Worm (Caenorhabditis elegans) whole organism, young adult: ENCODE measurements around the gene T26G10.1.

Source experiments
- F10E7.11 ChIP-seq: sonication (generic microtip); optimal IDR thresholded peaks from 2 replicates; lab custom pipeline; 2017; ENCODE audit warnings: mild to moderate bottlenecking, missing genetic modification characterization, moderate library complexity, missing compliant biosample characterization
- F22D6.2 ChIP-seq: sonication (generic microtip); optimal IDR thresholded peaks from 2 replicates; lab custom pipeline; 2016; ENCODE audit warnings: mild to moderate bottlenecking, missing genetic modification characterization, missing compliant biosample characterization
- F23B12.7 ChIP-seq: sonication (generic microtip); optimal IDR thresholded peaks from 2 replicates; lab custom pipeline; 2017; ENCODE audit warnings: missing genetic modification characterization, mild to moderate bottlenecking, missing compliant biosample characterization, antibody characterized with exemption, moderate library complexity; ENCODE audit not compliant: insufficient read depth
- F37B4.10 ChIP-seq: fragments of 200-800 bp; sonication (Bioruptor generic); IDR thresholded peaks from 2 replicates; pipeline ENCODE4 v1.3.6; 2022; ENCODE audit warnings: missing genetic modification characterization, missing compliant biosample characterization
- F39B2.1 ChIP-seq: fragments of 200-800 bp; sonication (Bioruptor generic); IDR thresholded peaks from 2 replicates; pipeline ENCODE4 v1.3.6; 2022; ENCODE audit warnings: missing genetic modification reagents, missing genetic modification characterization, missing compliant biosample characterization
- F49E8.2 ChIP-seq: sonication (generic microtip); optimal IDR thresholded peaks from 3 replicates; lab custom pipeline; 2017; ENCODE audit warnings: missing genetic modification characterization, mild to moderate bottlenecking, missing compliant biosample characterization, antibody characterized with exemption, moderate library complexity; ENCODE audit not compliant: insufficient read depth
- F55B11.4 ChIP-seq: sonication (generic microtip); optimal IDR thresholded peaks from 2 replicates; lab custom pipeline; 2016; ENCODE audit warnings: missing compliant biosample characterization, missing genetic modification characterization, borderline replicate concordance; ENCODE audit not compliant: insufficient read depth
- T26A5.8 ChIP-seq: sonication (generic microtip); optimal IDR thresholded peaks from 2 replicates; lab custom pipeline; 2016; ENCODE audit warnings: missing genetic modification characterization, missing compliant biosample characterization
- Y56A3A.18 ChIP-seq: fragments of 200-800 bp; sonication (Bioruptor generic); IDR thresholded peaks from 2 replicates; pipeline ENCODE4 v1.3.6; 2022; ENCODE audit warnings: missing genetic modification reagents, missing genetic modification characterization, missing compliant biosample characterization
- aptf-2 ChIP-seq: fragments of 200-800 bp; sonication (Bioruptor generic); conservative IDR thresholded peaks from 2 replicates; pipeline ENCODE4 v1.3.6; 2022; ENCODE audit warnings: missing genetic modification reagents, missing genetic modification characterization, missing compliant biosample characterization
- aptf-3 ChIP-seq: fragments of 200-800 bp; sonication (Bioruptor generic); IDR thresholded peaks from 2 replicates; pipeline ENCODE4 v1.3.6; 2022; ENCODE audit warnings: missing genetic modification characterization, missing compliant biosample characterization
- attf-3 ChIP-seq: fragments of 200-800 bp; sonication (Bioruptor generic); conservative IDR thresholded peaks from 2 replicates; pipeline ENCODE4 v1.3.6; 2022; ENCODE audit warnings: missing genetic modification reagents, missing genetic modification characterization, missing compliant biosample characterization
- bed-2 ChIP-seq: fragments of 200-800 bp; sonication (Bioruptor generic); IDR thresholded peaks from 2 replicates; pipeline ENCODE4 v1.3.6; 2022; ENCODE audit warnings: missing genetic modification reagents, missing genetic modification characterization, missing compliant biosample characterization
- ccch-3 ChIP-seq: fragments of 200-800 bp; sonication (Bioruptor generic); optimal IDR thresholded peaks from 2 replicates; lab custom pipeline; 2018; ENCODE audit warnings: mild to moderate bottlenecking, missing genetic modification characterization, missing compliant biosample characterization
- ceh-100 ChIP-seq: fragments of 200-800 bp; sonication (Bioruptor generic); IDR thresholded peaks from 2 replicates; pipeline ENCODE4 v1.3.6; 2022; ENCODE audit warnings: missing genetic modification reagents, missing genetic modification characterization, missing compliant biosample characterization
- ceh-79 ChIP-seq: sonication (generic microtip); optimal IDR thresholded peaks from 2 replicates; lab custom pipeline; 2017; ENCODE audit warnings: mild to moderate bottlenecking, missing genetic modification characterization, missing compliant biosample characterization
- ceh-91 ChIP-seq: fragments of 200-800 bp; sonication (Bioruptor generic); IDR thresholded peaks from 2 replicates; pipeline ENCODE4 v1.3.6; 2022; ENCODE audit warnings: missing genetic modification reagents, missing genetic modification characterization, missing compliant biosample characterization
- chd-7 ChIP-seq: sonication (generic microtip); optimal IDR thresholded peaks from 2 replicates; lab custom pipeline; 2016; ENCODE audit warnings: mild to moderate bottlenecking, missing genetic modification characterization, moderate library complexity, missing compliant biosample characterization
- dox-1 ChIP-seq: fragments of 200-800 bp; sonication (Bioruptor generic); IDR thresholded peaks from 2 replicates; pipeline ENCODE4 v1.3.6; 2022; ENCODE audit warnings: missing genetic modification reagents, missing genetic modification characterization, missing compliant biosample characterization
- dpl-1 ChIP-seq: fragments of 150-350 bp; optimal IDR thresholded peaks from 2 replicates; lab custom pipeline; 2014; ENCODE audit warnings: missing biosample characterization, missing genetic modification reagents, missing genetic modification characterization
- egl-44 ChIP-seq: fragments of 200-800 bp; sonication (Bioruptor generic); IDR thresholded peaks from 2 replicates; pipeline ENCODE4 v1.3.6; 2022; ENCODE audit warnings: missing genetic modification reagents, missing genetic modification characterization, missing compliant biosample characterization
- egrh-3 ChIP-seq: fragments of 200-800 bp; sonication (Bioruptor generic); IDR thresholded peaks from 2 replicates; pipeline ENCODE4 v1.3.6; 2022; ENCODE audit warnings: missing genetic modification reagents, missing genetic modification characterization, missing compliant biosample characterization
- ekl-4 ChIP-seq: fragments of 200-800 bp; sonication (Bioruptor generic); IDR thresholded peaks from 2 replicates; pipeline ENCODE4 v1.3.6; 2022; ENCODE audit warnings: missing genetic modification reagents, missing genetic modification characterization, missing compliant biosample characterization
- hlh-26 ChIP-seq: fragments of 200-800 bp; sonication (Bioruptor generic); conservative IDR thresholded peaks from 2 replicates; pipeline ENCODE4 v1.3.6; 2022; ENCODE audit warnings: missing genetic modification reagents, missing genetic modification characterization, missing compliant biosample characterization
- hmg-20 ChIP-seq: fragments of 200-800 bp; sonication (Bioruptor generic); IDR thresholded peaks from 2 replicates; pipeline ENCODE4 v1.3.6; 2022; ENCODE audit warnings: missing genetic modification reagents, missing genetic modification characterization, missing compliant biosample characterization
- lag-1 ChIP-seq: fragments of 200-800 bp; sonication (Bioruptor generic); IDR thresholded peaks from 2 replicates; pipeline ENCODE4 v1.3.6; 2022; ENCODE audit warnings: missing genetic modification reagents, missing genetic modification characterization, missing compliant biosample characterization
- let-607 ChIP-seq, 2 experiments: fragments of 200-800 bp in 1 of 2; sonication (Bioruptor generic) in 1 of 2; sonication (generic microtip) in 1 of 2; optimal IDR thresholded peaks; 2 replicates each; lab custom pipeline; 2016 to 2018; ENCODE audit warnings: mild to moderate bottlenecking in 2 of 2, missing compliant biosample characterization in 2 of 2, missing genetic modification characterization in 2 of 2, moderate library complexity in 2 of 2, missing genotype in 1 of 2
- lin-26 ChIP-seq: fragments of 200-800 bp; sonication (Bioruptor generic); IDR thresholded peaks from 2 replicates; pipeline ENCODE4 v1.3.6; 2022; ENCODE audit warnings: missing genetic modification reagents, missing genetic modification characterization, missing compliant biosample characterization
- lin-35 ChIP-seq, 3 experiments: fragments of 150-350 bp in 2 of 3; sonication (generic microtip) in 1 of 3; optimal IDR thresholded peaks; 2 replicates each; lab custom pipeline; 2014 to 2018; ENCODE audit warnings: missing biosample characterization in 3 of 3, missing genetic modification characterization in 3 of 3, missing genetic modification reagents in 3 of 3
- lsl-1 ChIP-seq: fragments of 200-800 bp; sonication (Bioruptor generic); optimal IDR thresholded peaks from 2 replicates; lab custom pipeline; 2018; ENCODE audit warnings: mild to moderate bottlenecking, missing genetic modification characterization, moderate library complexity, missing compliant biosample characterization
- madf-10 ChIP-seq: sonication (generic microtip); optimal IDR thresholded peaks from 2 replicates; lab custom pipeline; 2016; ENCODE audit warnings: mild to moderate bottlenecking, missing genetic modification characterization, missing compliant biosample characterization
- madf-3 ChIP-seq: fragments of 200-800 bp; sonication (Bioruptor generic); IDR thresholded peaks from 2 replicates; pipeline ENCODE4 v1.3.6; 2022; ENCODE audit warnings: missing genetic modification reagents, missing genetic modification characterization, missing compliant biosample characterization
- nfya-1 ChIP-seq: sonication (generic microtip); optimal IDR thresholded peaks from 2 replicates; lab custom pipeline; 2017; ENCODE audit warnings: antibody characterized with exemption, missing compliant biosample characterization, missing genetic modification characterization, borderline replicate concordance; ENCODE audit not compliant: insufficient read depth
- nfya-2 ChIP-seq: fragments of 200-800 bp; sonication (Bioruptor generic); IDR thresholded peaks from 2 replicates; pipeline ENCODE4 v1.3.6; 2022; ENCODE audit warnings: missing genetic modification reagents, missing genetic modification characterization, missing compliant biosample characterization
- repo-1 ChIP-seq: sonication (generic microtip); optimal IDR thresholded peaks from 2 replicates; lab custom pipeline; 2017; ENCODE audit warnings: mild to moderate bottlenecking, missing genetic modification characterization, missing compliant biosample characterization
- sdz-38 ChIP-seq: sonication (generic microtip); optimal IDR thresholded peaks from 2 replicates; lab custom pipeline; 2016; ENCODE audit warnings: missing genotype, missing genetic modification characterization, missing compliant biosample characterization
- sea-2 ChIP-seq: fragments of 200-800 bp; sonication (Bioruptor generic); IDR thresholded peaks from 2 replicates; pipeline ENCODE4 v1.3.6; 2022; ENCODE audit warnings: missing genetic modification characterization, missing compliant biosample characterization
- snpc-1.3 ChIP-seq: sonication (generic microtip); optimal IDR thresholded peaks from 2 replicates; lab custom pipeline; 2017; ENCODE audit warnings: missing genetic modification characterization, mild to moderate bottlenecking, missing compliant biosample characterization, antibody characterized with exemption, moderate library complexity, missing genotype, missing genetic modification reagents; ENCODE audit not compliant: insufficient read depth
- somi-1 ChIP-seq: fragments of 200-800 bp; sonication (Bioruptor generic); optimal IDR thresholded peaks from 2 replicates; lab custom pipeline; 2018; ENCODE audit warnings: mild to moderate bottlenecking, missing genetic modification characterization, missing compliant biosample characterization
- tbp1 ChIP-seq: fragments of 200-800 bp; sonication (Bioruptor generic); optimal IDR thresholded peaks from 2 replicates; lab custom pipeline; 2018; ENCODE audit warnings: mild to moderate bottlenecking, missing genetic modification characterization, missing compliant biosample characterization
- unc-62 ChIP-seq: fragments of 150-350 bp; optimal IDR thresholded peaks from 2 replicates; lab custom pipeline; 2014; ENCODE audit warnings: missing biosample characterization, missing genetic modification reagents, missing genetic modification characterization
- zim-3 ChIP-seq: sonication (generic microtip); optimal IDR thresholded peaks from 2 replicates; lab custom pipeline; 2017; ENCODE audit warnings: mild to moderate bottlenecking, missing genetic modification characterization, moderate library complexity, missing compliant biosample characterization
- ztf-22 ChIP-seq: fragments of 200-800 bp; sonication (Bioruptor generic); optimal IDR thresholded peaks from 2 replicates; lab custom pipeline; 2018; ENCODE audit warnings: mild to moderate bottlenecking, missing genetic modification characterization, moderate library complexity, missing compliant biosample characterization
- ztf-28 ChIP-seq: fragments of 200-800 bp; sonication (Bioruptor generic); IDR thresholded peaks from 2 replicates; pipeline ENCODE4 v1.3.6; 2022; ENCODE audit warnings: missing genetic modification reagents, missing genetic modification characterization, missing compliant biosample characterization

The T26G10.1 gene

DNA sequence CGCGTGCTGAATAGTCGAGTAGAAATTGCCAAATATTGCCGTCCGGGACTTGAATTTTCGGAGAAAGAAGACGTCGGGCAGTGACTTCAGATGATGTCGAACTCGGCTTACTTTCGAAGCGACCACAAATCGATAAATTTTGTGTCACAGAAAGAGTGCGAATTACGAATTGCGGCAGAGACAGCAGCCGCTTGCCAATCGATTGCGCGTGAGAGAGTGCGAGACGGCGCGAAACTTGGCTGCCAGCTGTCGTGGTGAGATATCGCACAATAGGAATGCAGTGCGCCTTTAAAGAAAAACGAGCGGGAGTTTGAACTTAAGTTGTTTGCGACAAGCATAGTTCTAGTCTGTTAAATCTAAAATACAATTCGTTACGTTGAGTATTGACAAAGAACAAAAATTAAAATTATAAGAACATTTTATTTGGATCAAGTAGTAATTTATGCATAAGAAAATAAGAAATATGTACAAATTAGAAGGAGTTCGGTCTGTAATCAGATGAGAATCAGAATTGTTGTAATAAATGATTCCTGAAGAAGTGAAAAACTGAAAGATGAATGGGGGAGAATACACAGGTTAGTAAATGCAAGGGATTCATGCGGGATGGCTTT is 37.1 kb upstream of the T26G10.1 start, which contains the start of gene pir-2 (continued):
- TF ChIP-seq F39B2.1 (no peak), chd-7 (tag; lab: Kevin White, UChicago) (no peak), F10E7.11 (no peak), madf-10 (tag; lab: Kevin White, UChicago) (no peak), ekl-4 (GFP tag; lab: Robert Waterston, UW) (peak; percentile 62), ztf-28 (0 out of 2 replicates have a peak, but pooled peaks have one; percentile 52), snpc-1.3 (tag; lab: Kevin White, UChicago) (no peak), lin-35 (GFP tag; optimal IDR thresholded peaks at IDR 0.05; lab: Kevin White, UChicago) (peak; percentile 3 to 89 (median 19)), egl-44 (GFP tag; lab: Robert Waterston, UW) (no peak), aptf-2 (GFP tag; lab: Robert Waterston, UW) (0 out of 2 replicates have a peak, but pooled peaks have one; percentile 36), unc-62 (GFP tag; lab: Kevin White, UChicago) (no peak), nfya-1 (no peak), ztf-22 (GFP tag; lab: Kevin White, UChicago) (no peak), zim-3 (no peak), aptf-3 (no peak), F23B12.7 (tag; lab: Kevin White, UChicago) (peak; percentile 23), sea-2 (no peak), lin-26 (GFP tag; lab: Robert Waterston, UW) (no peak), repo-1 (no peak), hlh-26 (GFP tag; lab: Robert Waterston, UW) (no peak), F22D6.2 (no peak), dpl-1 (GFP tag; lab: Kevin White, UChicago) (peak; percentile 85), sdz-38 (tag; lab: Kevin White, UChicago) (no peak), lsl-1 (GFP tag; lab: Kevin White, UChicago) (peak; percentile 52), T26A5.8 (no peak), F37B4.10 (GFP tag; lab: Robert Waterston, UW) (no peak), ceh-79 (tag; lab: Kevin White, UChicago) (no peak), egrh-3 (GFP tag; lab: Robert Waterston, UW) (0 out of 2 replicates have a peak, but pooled peaks have one; percentile 9), F55B11.4 (tag; lab: Kevin White, UChicago) (no peak), F49E8.2 (peak; percentile 29), lag-1 (GFP tag; lab: Robert Waterston, UW) (no peak), let-607 (tag; optimal IDR thresholded peaks at IDR 0.05; lab: Kevin White, UChicago) (peak in 1 of 2 experiments; percentile 19), bed-2 (GFP tag; lab: Robert Waterston, UW) (no peak), ccch-3 (GFP tag; lab: Kevin White, UChicago) (no peak), attf-3 (peak; percentile 55; the same call in 1 of the 2 replicates), tbp1 (GFP tag; lab: Kevin White, UChicago) (peak; percentile 43), somi-1 (GFP tag; lab: Kevin White, UChicago) (no peak), hmg-20 (GFP tag; lab: Robert Waterston, UW) (no peak), ceh-91 (GFP tag; lab: Robert Waterston, UW) (peak; percentile 73), dox-1 (GFP tag; lab: Robert Waterston, UW) (peak; percentile 72), madf-3 (GFP tag; lab: Robert Waterston, UW) (0 out of 2 replicates have a peak, but pooled peaks have one; percentile 49), Y56A3A.18 (GFP tag; lab: Robert Waterston, UW) (no peak), ceh-100 (GFP tag; lab: Robert Waterston, UW) (0 out of 2 replicates have a peak, but pooled peaks have one; percentile 20), nfya-2 (GFP tag; lab: Robert Waterston, UW) (no peak)
